Fruit fly (Drosophila melanogaster) whole organism, prepupa: ENCODE results near the gene arg.

Experiments used
- Blimp-1 ChIP-seq: fragments of 200-800 bp; sonication (Bioruptor generic); optimal IDR thresholded peaks from 3 replicates; lab custom pipeline; 2017; ENCODE audit warnings: missing biosample characterization, missing genetic modification characterization, mild to moderate bottlenecking, moderate library complexity, missing genetic modification reagents
- CG32006 ChIP-seq: fragments of 200-800 bp; sonication (Bioruptor generic); optimal IDR thresholded peaks from 3 replicates; lab custom pipeline; 2017; ENCODE audit warnings: missing biosample characterization, mild to moderate bottlenecking, missing genetic modification characterization
- CG34406 ChIP-seq: fragments of 200-800 bp; sonication (Bioruptor generic); optimal IDR thresholded peaks from 3 replicates; lab custom pipeline; 2016; ENCODE audit warnings: missing biosample characterization, missing genetic modification characterization
- CG7368 ChIP-seq: fragments of 200-800 bp; sonication (Bioruptor generic); optimal IDR thresholded peaks from 3 replicates; lab custom pipeline; 2016; ENCODE audit warnings: missing biosample characterization, missing genetic modification characterization
- CG8319 ChIP-seq: fragments of 200-800 bp; sonication (Bioruptor generic); optimal IDR thresholded peaks from 3 replicates; lab custom pipeline; 2016; ENCODE audit warnings: missing biosample characterization, missing genetic modification characterization
- CG9139 ChIP-seq: fragments of 200-800 bp; sonication (Bioruptor generic); optimal IDR thresholded peaks from 3 replicates; lab custom pipeline; 2017; ENCODE audit warnings: missing biosample characterization, mild to moderate bottlenecking, missing genetic modification characterization
- Eip78C ChIP-seq: fragments of 200-800 bp; sonication (Bioruptor generic); peaks from one replicate; lab custom pipeline; 2016; ENCODE audit warnings: missing biosample characterization, missing genetic modification characterization
- Eip93F ChIP-seq: fragments of 200-800 bp; sonication (Bioruptor generic); optimal IDR thresholded peaks from 2 replicates; lab custom pipeline; 2016; ENCODE audit warnings: missing biosample characterization, mild to moderate bottlenecking, missing genetic modification characterization
- Ets96B ChIP-seq: fragments of 200-800 bp; optimal IDR thresholded peaks from 2 replicates; lab custom pipeline; 2019; ENCODE audit warnings: missing biosample characterization, mild to moderate bottlenecking, missing genetic modification characterization, moderate library complexity
- Lpt ChIP-seq: fragments of 200-800 bp; sonication (Bioruptor generic); optimal IDR thresholded peaks from 3 replicates; lab custom pipeline; 2016; ENCODE audit warnings: missing biosample characterization, missing genetic modification characterization
- Met ChIP-seq: fragments of 200-800 bp; sonication (Bioruptor generic); optimal IDR thresholded peaks from 3 replicates; lab custom pipeline; 2016; ENCODE audit warnings: missing biosample characterization, missing genetic modification characterization
- eg ChIP-seq: fragments of 200-800 bp; sonication (Bioruptor generic); IDR thresholded peaks from 3 replicates; pipeline ENCODE4 v1.3.6; 2022; ENCODE audit warnings: missing biosample characterization, missing genetic modification characterization
- lz ChIP-seq: fragments of 200-800 bp; sonication (Bioruptor generic); optimal IDR thresholded peaks from 3 replicates; lab custom pipeline; 2016; ENCODE audit warnings: missing biosample characterization, missing genetic modification characterization
- salr ChIP-seq, 2 experiments: fragments of 200-800 bp; sonication (Bioruptor generic); optimal IDR thresholded peaks; 3 replicates each; lab custom pipeline; 2016 to 2018; ENCODE audit warnings: missing biosample characterization in 2 of 2, missing genetic modification characterization in 2 of 2, mild to moderate bottlenecking in 1 of 2

DNA sequence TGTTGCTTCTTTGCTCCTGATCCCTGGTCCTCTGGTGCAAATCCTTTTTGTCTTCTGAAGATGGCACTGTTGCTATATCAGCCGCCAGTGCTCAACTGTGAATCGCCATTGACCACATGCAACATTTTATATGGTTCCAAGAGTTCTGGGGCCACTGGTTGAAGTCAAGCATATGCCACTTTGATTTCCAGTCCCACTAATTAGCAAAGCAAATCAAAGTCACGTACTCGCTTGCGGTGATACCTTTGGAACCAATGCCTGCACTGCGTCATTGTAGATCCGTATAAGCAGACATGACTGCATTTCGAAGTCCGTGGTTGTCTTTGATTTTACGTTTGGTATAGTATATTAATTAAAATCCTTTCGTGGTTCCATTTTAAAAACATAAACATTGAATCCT is 40.0 kb upstream of the arg start, which contains the start of gene Cyp4g1:
- TF ChIP-seq Met (GFP tag; lab: Kevin White, UChicago) (no peak), Eip78C (GFP tag; lab: Kevin White, UChicago) (no peak), Lpt (GFP tag; lab: Kevin White, UChicago) (no peak), eg (GFP tag; lab: Robert Waterston, UW) (no peak), Ets96B (tag; lab: Kevin White, UChicago) (no peak), CG32006 (no peak), CG34406 (GFP tag; lab: Kevin White, UChicago) (no peak), lz (GFP tag; lab: Kevin White, UChicago) (no peak), CG8319 (GFP tag; lab: Kevin White, UChicago) (no peak), Eip93F (GFP tag; lab: Kevin White, UChicago) (no peak), Blimp-1 (GFP tag; lab: Kevin White, UChicago) (no peak), CG7368 (GFP tag; lab: Kevin White, UChicago) (no peak), salr (GFP tag; optimal IDR thresholded peaks at IDR 0.05; lab: Kevin White, UChicago) (no peak), CG9139 (GFP tag; lab: Kevin White, UChicago) (no peak)
